Worm (Caenorhabditis elegans): ENCODE data around the gene ehbp-1.

ce11 chrV:9583323-9583644, 32.8 kb downstream of the ehbp-1 start, which contains the start of gene K09G1.1:
- TF ChIP-seq ztf-23 (GFP tag; IDR thresholded peaks at IDR 0.05) (no peak), tab-1 (GFP tag; IDR thresholded peaks at IDR 0.05) (no peak), ref-1 (GFP tag; conservative IDR thresholded peaks at IDR 0.05) (no peak), flt-1 (GFP tag; IDR thresholded peaks at IDR 0.05) (no peak), med-1 (GFP tag; optimal IDR thresholded peaks at IDR 0.05; ENCODE audit: insufficient read depth) (no peak), cog-1 (tag; optimal IDR thresholded peaks at IDR 0.05) (no peak)

All from whole organism, midembryonic.